Worm (Caenorhabditis elegans) whole organism, L1 larva: ENCODE measurements around the gene cyp-13A11.

Source experiments
- C04F5.9 ChIP-seq: sonication (generic microtip); optimal IDR thresholded peaks from 2 replicates; lab custom pipeline; 2016; ENCODE audit warnings: missing genetic modification characterization, missing compliant biosample characterization
- C16A3.4 ChIP-seq: fragments of 150-350 bp; optimal IDR thresholded peaks from 2 replicates; lab custom pipeline; 2014; ENCODE audit warnings: missing biosample characterization, missing genetic modification characterization
- F16B12.6 ChIP-seq: fragments of 150-350 bp; optimal IDR thresholded peaks from 2 replicates; lab custom pipeline; 2014; ENCODE audit warnings: missing biosample characterization, missing genetic modification characterization
- aha-1 ChIP-seq: fragments of 150-350 bp; optimal IDR thresholded peaks from 2 replicates; lab custom pipeline; 2014; ENCODE audit warnings: missing biosample characterization, missing genetic modification characterization
- ceh-90 ChIP-seq: sonication (generic microtip); optimal IDR thresholded peaks from 2 replicates; lab custom pipeline; 2016; ENCODE audit warnings: missing genetic modification characterization, missing compliant biosample characterization
- dsc-1 ChIP-seq: sonication (generic microtip); optimal IDR thresholded peaks from 2 replicates; lab custom pipeline; 2016; ENCODE audit warnings: mild to moderate bottlenecking, missing genetic modification characterization, missing compliant biosample characterization
- efl-1 ChIP-seq, 4 experiments: fragments of 150-350 bp; optimal IDR thresholded peaks in 3 of 4; peaks in 1 of 4; 1 replicate in 1 of 4; 2 replicates in 3 of 4; lab custom pipeline; 2014; ENCODE audit warnings: missing biosample characterization in 2 of 4, missing genetic modification characterization in 2 of 4, missing genetic modification reagents in 2 of 4
- efl-3 ChIP-seq: fragments of 200-800 bp; sonication (Bioruptor generic); optimal IDR thresholded peaks from 2 replicates; lab custom pipeline; 2018; ENCODE audit warnings: mild to moderate bottlenecking, missing genetic modification characterization, missing compliant biosample characterization
- egl-13 ChIP-seq: sonication (generic microtip); optimal IDR thresholded peaks from 2 replicates; lab custom pipeline; 2016; ENCODE audit warnings: missing genotype, missing genetic modification reagents, missing genetic modification characterization, missing compliant biosample characterization
- egl-27 ChIP-seq, 2 experiments: fragments of 150-350 bp in 1 of 2; sonication (generic microtip); optimal IDR thresholded peaks; 3 replicates each; lab custom pipeline; 2017 to 2018; ENCODE audit warnings: missing biosample characterization in 2 of 2, missing genetic modification characterization in 2 of 2, missing genetic modification reagents in 2 of 2
- elt-2 ChIP-seq: sonication (generic microtip); optimal IDR thresholded peaks from 2 replicates; lab custom pipeline; 2016; ENCODE audit warnings: missing genetic modification characterization, mild to moderate bottlenecking, inconsistent platforms, missing compliant biosample characterization, missing genetic modification reagents
- elt-3 ChIP-seq, 6 experiments: fragments of 150-350 bp in 1 of 6; sonication (generic microtip); optimal IDR thresholded peaks; 2 replicates each; lab custom pipeline; 2017 to 2018; ENCODE audit warnings: missing biosample characterization in 6 of 6, missing genetic modification characterization in 6 of 6, inconsistent platforms in 1 of 6
- fkh-10 ChIP-seq: sonication (generic microtip); optimal IDR thresholded peaks from 2 replicates; lab custom pipeline; 2017; ENCODE audit warnings: missing biosample characterization, missing genetic modification reagents, missing genetic modification characterization
- fkh-4 ChIP-seq: sonication (generic microtip); optimal IDR thresholded peaks from 2 replicates; lab custom pipeline; 2016; ENCODE audit warnings: missing compliant biosample characterization, missing genetic modification characterization, borderline replicate concordance
- grh-1 ChIP-seq: fragments of 200-800 bp; sonication (Bioruptor generic); IDR thresholded peaks from 2 replicates; pipeline ENCODE4 v1.3.6; 2022; ENCODE audit warnings: missing genetic modification reagents, missing genetic modification characterization, missing compliant biosample characterization
- hlh-4 ChIP-seq: sonication (generic microtip); optimal IDR thresholded peaks from 2 replicates; lab custom pipeline; 2016; ENCODE audit warnings: mild to moderate bottlenecking, missing genetic modification characterization, missing compliant biosample characterization
- hpl-2 ChIP-seq: fragments of 150-350 bp; optimal IDR thresholded peaks from 2 replicates; lab custom pipeline; 2014; ENCODE audit warnings: missing biosample characterization, missing genetic modification reagents, missing genetic modification characterization
- irx-1 ChIP-seq: sonication (generic microtip); optimal IDR thresholded peaks from 2 replicates; lab custom pipeline; 2016; ENCODE audit warnings: missing genetic modification characterization, missing compliant biosample characterization
- lin-35 ChIP-seq, 2 experiments: fragments of 150-350 bp; optimal IDR thresholded peaks; 2 replicates each; lab custom pipeline; 2014; ENCODE audit warnings: missing biosample characterization in 2 of 2, missing genetic modification characterization in 2 of 2, missing genetic modification reagents in 2 of 2
- mdl-1 ChIP-seq, 2 experiments: fragments of 150-350 bp; optimal IDR thresholded peaks; 2 replicates each; lab custom pipeline; 2014 to 2017; ENCODE audit warnings: missing biosample characterization in 2 of 2, missing genetic modification characterization in 2 of 2, inconsistent platforms in 1 of 2
- mep-1 ChIP-seq: fragments of 150-350 bp; optimal IDR thresholded peaks from 2 replicates; lab custom pipeline; 2014; ENCODE audit warnings: missing biosample characterization, missing genetic modification characterization
- nhr-11 ChIP-seq: fragments of 150-350 bp; optimal IDR thresholded peaks from 2 replicates; lab custom pipeline; 2014; ENCODE audit warnings: missing biosample characterization, missing genetic modification characterization
- nhr-12 ChIP-seq: sonication (generic microtip); optimal IDR thresholded peaks from 2 replicates; lab custom pipeline; 2017; ENCODE audit warnings: missing biosample characterization, missing genetic modification characterization
- nhr-47 ChIP-seq: sonication (generic microtip); optimal IDR thresholded peaks from 2 replicates; lab custom pipeline; 2016; ENCODE audit warnings: mild to moderate bottlenecking, missing genetic modification characterization, moderate library complexity, missing compliant biosample characterization
- nhr-71 ChIP-seq: sonication (generic microtip); optimal IDR thresholded peaks from 2 replicates; lab custom pipeline; 2016; ENCODE audit warnings: mild to moderate bottlenecking, missing genetic modification characterization, moderate library complexity, missing compliant biosample characterization
- nhr-76 ChIP-seq: sonication (generic microtip); optimal IDR thresholded peaks from 2 replicates; lab custom pipeline; 2017; ENCODE audit warnings: missing biosample characterization, missing genetic modification characterization
- nhr-77 ChIP-seq: fragments of 150-350 bp; optimal IDR thresholded peaks from 2 replicates; lab custom pipeline; 2014; ENCODE audit warnings: missing biosample characterization, missing genetic modification characterization
- nhr-84 ChIP-seq: sonication (generic microtip); optimal IDR thresholded peaks from 2 replicates; lab custom pipeline; 2017; ENCODE audit warnings: missing biosample characterization, missing genetic modification characterization
- pqm-1 ChIP-seq: sonication (generic microtip); optimal IDR thresholded peaks from 3 replicates; lab custom pipeline; 2017; ENCODE audit warnings: missing biosample characterization, missing genetic modification characterization
- rnt-1 ChIP-seq: sonication (generic microtip); optimal IDR thresholded peaks from 2 replicates; lab custom pipeline; 2016; ENCODE audit warnings: mild to moderate bottlenecking, missing genetic modification characterization, moderate library complexity, missing compliant biosample characterization
- skn-1 ChIP-seq: fragments of 150-350 bp; optimal IDR thresholded peaks from 2 replicates; lab custom pipeline; 2014; ENCODE audit warnings: missing biosample characterization, missing genetic modification characterization
- snpc-4 ChIP-seq: fragments of 150-350 bp; optimal IDR thresholded peaks from 2 replicates; lab custom pipeline; 2014; ENCODE audit warnings: missing biosample characterization, missing genetic modification characterization
- snu-23 ChIP-seq: sonication (generic microtip); optimal IDR thresholded peaks from 2 replicates; lab custom pipeline; 2016; ENCODE audit warnings: missing genetic modification characterization, missing compliant biosample characterization
- sox-4 ChIP-seq: sonication (generic microtip); optimal IDR thresholded peaks from 2 replicates; lab custom pipeline; 2016; ENCODE audit warnings: missing genetic modification characterization, missing compliant biosample characterization
- sup-37 ChIP-seq: fragments of 200-800 bp; sonication (Bioruptor generic); optimal IDR thresholded peaks from 2 replicates; lab custom pipeline; 2018; ENCODE audit warnings: mild to moderate bottlenecking, missing genetic modification characterization, missing compliant biosample characterization
- swsn-7 ChIP-seq: sonication (generic microtip); optimal IDR thresholded peaks from 2 replicates; lab custom pipeline; 2016; ENCODE audit warnings: missing genetic modification characterization, missing compliant biosample characterization
- tlp-1 ChIP-seq: fragments of 150-350 bp; optimal IDR thresholded peaks from 2 replicates; lab custom pipeline; 2014; ENCODE audit warnings: missing biosample characterization, missing genetic modification characterization
- unc-130 ChIP-seq: fragments of 150-350 bp; optimal IDR thresholded peaks from 2 replicates; lab custom pipeline; 2017; ENCODE audit warnings: missing biosample characterization, missing genetic modification characterization, inconsistent platforms
- unc-86 ChIP-seq: sonication (generic microtip); optimal IDR thresholded peaks from 2 replicates; lab custom pipeline; 2016; ENCODE audit warnings: missing genetic modification characterization, missing compliant biosample characterization
- vab-15 ChIP-seq: sonication (generic microtip); optimal IDR thresholded peaks from 2 replicates; lab custom pipeline; 2017; ENCODE audit warnings: missing genotype, mild to moderate bottlenecking, missing genetic modification characterization, missing compliant biosample characterization
- xbp-1 ChIP-seq: sonication (generic microtip); optimal IDR thresholded peaks from 2 replicates; lab custom pipeline; 2016; ENCODE audit warnings: missing genetic modification characterization, missing compliant biosample characterization
- zip-4 ChIP-seq: fragments of 200-800 bp; sonication (Bioruptor generic); optimal IDR thresholded peaks from 2 replicates; lab custom pipeline; 2018; ENCODE audit warnings: mild to moderate bottlenecking, missing genetic modification characterization, moderate library complexity, missing compliant biosample characterization
- ztf-11 ChIP-seq, 2 experiments: sonication (generic microtip); optimal IDR thresholded peaks; 2 replicates each; lab custom pipeline; 2016 to 2017; ENCODE audit warnings: missing genetic modification characterization in 2 of 2, missing biosample characterization in 1 of 2, missing compliant biosample characterization in 1 of 2

cyp-13A11 gene

ce11 chrIII:12978473-12979174 lies 42.2 kb upstream of the cyp-13A11 start, which contains the start of the genes ubq-2 and frg-1 (continued):
- no peak for TF ChIP-seq nhr-84 (tag; lab: Kevin White, UChicago)
- TF ChIP-seq tlp-1 (tag; lab: Kevin White, UChicago), result no peak
- peak; percentile 69 for TF ChIP-seq zip-4
- peak; percentile 60 for TF ChIP-seq skn-1
- TF ChIP-seq fkh-10, result peak; percentile 48
- TF ChIP-seq hpl-2, result peak; percentile 72
- peak; percentile 79 for TF ChIP-seq nhr-77 (tag; lab: Kevin White, UChicago)
- TF ChIP-seq unc-130, result peak; percentile 96
- TF ChIP-seq unc-86 (tag; lab: Kevin White, UChicago), result peak; percentile 86
- TF ChIP-seq ceh-90 (tag; lab: Kevin White, UChicago), result no peak
- TF ChIP-seq elt-2 (tag; lab: Kevin White, UChicago), result peak; percentile 61
- TF ChIP-seq nhr-71 (tag; lab: Kevin White, UChicago), result peak; percentile 93
- no peak for TF ChIP-seq nhr-76 (tag; lab: Kevin White, UChicago)
- TF ChIP-seq efl-3 (GFP tag; lab: Kevin White, UChicago), result no peak
- no peak for TF ChIP-seq nhr-12
- TF ChIP-seq grh-1, result peak; percentile 78
- peak; percentile 93 for TF ChIP-seq nhr-47 (tag; lab: Kevin White, UChicago)
- peak; percentile 6 for TF ChIP-seq aha-1 (tag; lab: Kevin White, UChicago)
- TF ChIP-seq sox-4 (tag; lab: Kevin White, UChicago), result peak; percentile 79
- TF ChIP-seq nhr-11 (tag; lab: Kevin White, UChicago), result peak; percentile 19
- peak; percentile 82 for TF ChIP-seq mep-1 (tag; lab: Kevin White, UChicago)
- peak; percentile 78 for TF ChIP-seq F16B12.6 (tag; lab: Kevin White, UChicago)
- peak; percentile 45 for TF ChIP-seq snpc-4 (tag; lab: Kevin White, UChicago)
- peak; percentile 83 for TF ChIP-seq irx-1 (tag; lab: Kevin White, UChicago)
- TF ChIP-seq swsn-7, result peak; percentile 93
- peak in 3 of 6 experiments; percentile 2 to 78 (median 76) for TF ChIP-seq elt-3 (tag; optimal IDR thresholded peaks at IDR 0.05; lab: Kevin White, UChicago)
- peak; percentile 89 for TF ChIP-seq xbp-1 (tag; lab: Kevin White, UChicago)
- TF ChIP-seq egl-13 (tag; lab: Kevin White, UChicago), result peak; percentile 67
- TF ChIP-seq egl-27 (tag; optimal IDR thresholded peaks at IDR 0.05; lab: Kevin White, UChicago), result no peak
- TF ChIP-seq sup-37 (GFP tag; lab: Kevin White, UChicago), result peak; percentile 44
- peak; percentile 97 for TF ChIP-seq snu-23 (GFP tag; lab: Kevin White, UChicago)
- TF ChIP-seq fkh-4, result peak; percentile 35
- TF ChIP-seq C16A3.4 (tag; lab: Kevin White, UChicago), result peak; percentile 87
- TF ChIP-seq rnt-1, result peak; percentile 93
- TF ChIP-seq pqm-1 (tag; lab: Kevin White, UChicago), result no peak
- TF ChIP-seq lin-35 (GFP tag; optimal IDR thresholded peaks at IDR 0.05; lab: Kevin White, UChicago), result peak; percentile 83 to 91
- peak; percentile 57 for TF ChIP-seq C04F5.9 (tag; lab: Kevin White, UChicago)
- TF ChIP-seq dsc-1 (tag; lab: Kevin White, UChicago), result peak; percentile 93
- TF ChIP-seq ztf-11 (tag; optimal IDR thresholded peaks at IDR 0.05; lab: Kevin White, UChicago), result peak in 1 of 2 experiments; percentile 64
- TF ChIP-seq mdl-1 (tag; optimal IDR thresholded peaks at IDR 0.05; lab: Kevin White, UChicago), result peak in 1 of 2 experiments; percentile 73
- TF ChIP-seq vab-15 (tag; lab: Kevin White, UChicago), result no peak
- TF ChIP-seq efl-1 (optimal IDR thresholded peaks at IDR 0.05; lab: Kevin White, UChicago), result peak; percentile 88 to 91
- TF ChIP-seq efl-1 (GFP tag; optimal IDR thresholded peaks at IDR 0.05 in 1 of 2; lab: Kevin White, UChicago), result peak; percentile 82 to 98
- TF ChIP-seq hlh-4, result no peak
